Worm (Caenorhabditis elegans) whole organism, L1 larva: ENCODE measurements around the gene madf-4.

Source experiments
- C04F5.9 ChIP-seq: sonication (generic microtip); optimal IDR thresholded peaks from 2 replicates; lab custom pipeline; 2016; ENCODE audit warnings: missing genetic modification characterization, missing compliant biosample characterization
- C16A3.4 ChIP-seq: fragments of 150-350 bp; optimal IDR thresholded peaks from 2 replicates; lab custom pipeline; 2014; ENCODE audit warnings: missing biosample characterization, missing genetic modification characterization
- C34B4.2 ChIP-seq: sonication (generic microtip); optimal IDR thresholded peaks from 2 replicates; lab custom pipeline; 2017; ENCODE audit warnings: mild to moderate bottlenecking, missing genetic modification characterization, missing compliant biosample characterization
- Y116A8C.19 ChIP-seq: sonication (generic microtip); optimal IDR thresholded peaks from 2 replicates; lab custom pipeline; 2016; ENCODE audit warnings: missing compliant biosample characterization, missing genetic modification characterization, borderline replicate concordance
- alr-1 ChIP-seq: fragments of 200-800 bp; sonication (Bioruptor generic); optimal IDR thresholded peaks from 2 replicates; lab custom pipeline; 2018; ENCODE audit warnings: borderline replicate concordance, mild to moderate bottlenecking, missing genetic modification characterization, missing compliant biosample characterization
- aly-2 ChIP-seq: fragments of 150-350 bp; optimal IDR thresholded peaks from 2 replicates; lab custom pipeline; 2014; ENCODE audit warnings: missing biosample characterization, missing genetic modification characterization
- ama-1 ChIP-seq: fragments of 150-350 bp; optimal IDR thresholded peaks from 2 replicates; lab custom pipeline; 2014
- blmp-1 ChIP-seq: fragments of 150-350 bp; optimal IDR thresholded peaks from 2 replicates; lab custom pipeline; 2014; ENCODE audit warnings: missing biosample characterization, missing genetic modification characterization
- ceh-63 ChIP-seq: fragments of 200-800 bp; sonication (Bioruptor generic); optimal IDR thresholded peaks from 2 replicates; lab custom pipeline; 2018; ENCODE audit warnings: mild to moderate bottlenecking, missing genetic modification characterization, missing compliant biosample characterization
- ceh-82 ChIP-seq, 3 experiments: fragments of 150-350 bp in 1 of 3; sonication (generic microtip) in 2 of 3; optimal IDR thresholded peaks; 2 replicates each; lab custom pipeline; 2014 to 2017; ENCODE audit warnings: missing biosample characterization in 3 of 3, missing genetic modification characterization in 3 of 3
- ceh-88 ChIP-seq: fragments of 200-800 bp; sonication (Bioruptor generic); IDR thresholded peaks from 2 replicates; pipeline ENCODE4 v1.3.6; 2022; ENCODE audit warnings: missing genetic modification characterization, missing compliant biosample characterization
- ceh-90 ChIP-seq: sonication (generic microtip); optimal IDR thresholded peaks from 2 replicates; lab custom pipeline; 2016; ENCODE audit warnings: missing genetic modification characterization, missing compliant biosample characterization
- dpl-1 ChIP-seq, 3 experiments: fragments of 150-350 bp in 2 of 3; sonication (generic microtip) in 1 of 3; optimal IDR thresholded peaks; 2 replicates each; lab custom pipeline; 2014 to 2017; ENCODE audit warnings: missing biosample characterization in 3 of 3, missing genetic modification characterization in 3 of 3, missing genetic modification reagents in 3 of 3
- dsc-1 ChIP-seq: sonication (generic microtip); optimal IDR thresholded peaks from 2 replicates; lab custom pipeline; 2016; ENCODE audit warnings: mild to moderate bottlenecking, missing genetic modification characterization, missing compliant biosample characterization
- egl-27 ChIP-seq, 2 experiments: fragments of 150-350 bp in 1 of 2; sonication (generic microtip); optimal IDR thresholded peaks; 3 replicates each; lab custom pipeline; 2017 to 2018; ENCODE audit warnings: missing biosample characterization in 2 of 2, missing genetic modification characterization in 2 of 2, missing genetic modification reagents in 2 of 2
- fkh-10 ChIP-seq: sonication (generic microtip); optimal IDR thresholded peaks from 2 replicates; lab custom pipeline; 2017; ENCODE audit warnings: missing biosample characterization, missing genetic modification reagents, missing genetic modification characterization
- fkh-8 ChIP-seq: sonication (generic microtip); optimal IDR thresholded peaks from 2 replicates; lab custom pipeline; 2016; ENCODE audit warnings: mild to moderate bottlenecking, missing genetic modification characterization, missing compliant biosample characterization
- fos-1 ChIP-seq: fragments of 150-350 bp; optimal IDR thresholded peaks from 2 replicates; lab custom pipeline; 2014; ENCODE audit warnings: missing biosample characterization, missing genetic modification characterization
- grh-1 ChIP-seq: fragments of 200-800 bp; sonication (Bioruptor generic); IDR thresholded peaks from 2 replicates; pipeline ENCODE4 v1.3.6; 2022; ENCODE audit warnings: missing genetic modification reagents, missing genetic modification characterization, missing compliant biosample characterization
- hlh-4 ChIP-seq: sonication (generic microtip); optimal IDR thresholded peaks from 2 replicates; lab custom pipeline; 2016; ENCODE audit warnings: mild to moderate bottlenecking, missing genetic modification characterization, missing compliant biosample characterization
- irx-1 ChIP-seq: sonication (generic microtip); optimal IDR thresholded peaks from 2 replicates; lab custom pipeline; 2016; ENCODE audit warnings: missing genetic modification characterization, missing compliant biosample characterization
- jun-1 ChIP-seq: fragments of 150-350 bp; optimal IDR thresholded peaks from 2 replicates; lab custom pipeline; 2014; ENCODE audit warnings: missing biosample characterization, missing genetic modification reagents, missing genetic modification characterization
- lin-13 ChIP-seq: fragments of 150-350 bp; optimal IDR thresholded peaks from 2 replicates; lab custom pipeline; 2014; ENCODE audit warnings: missing biosample characterization, missing genetic modification reagents, missing genetic modification characterization
- lin-14 ChIP-seq: fragments of 200-800 bp; sonication (Bioruptor generic); optimal IDR thresholded peaks from 2 replicates; lab custom pipeline; 2018; ENCODE audit warnings: mild to moderate bottlenecking, missing genetic modification characterization, moderate library complexity, missing compliant biosample characterization
- lin-15B ChIP-seq: fragments of 150-350 bp; sonication (generic microtip); optimal IDR thresholded peaks from 3 replicates; lab custom pipeline; 2014; ENCODE audit warnings: missing biosample characterization, missing genetic modification characterization
- lin-35 ChIP-seq, 2 experiments: fragments of 150-350 bp; optimal IDR thresholded peaks; 2 replicates each; lab custom pipeline; 2014; ENCODE audit warnings: missing biosample characterization in 2 of 2, missing genetic modification characterization in 2 of 2, missing genetic modification reagents in 2 of 2
- lin-39 ChIP-seq: fragments of 150-350 bp; optimal IDR thresholded peaks from 2 replicates; lab custom pipeline; 2014; ENCODE audit warnings: missing biosample characterization, missing genetic modification reagents, missing genetic modification characterization
- lir-3 ChIP-seq: sonication (generic microtip); optimal IDR thresholded peaks from 2 replicates; lab custom pipeline; 2016; ENCODE audit warnings: mild to moderate bottlenecking, missing genetic modification characterization, moderate library complexity, missing compliant biosample characterization; ENCODE audit not compliant: poor library complexity
- mab-9 ChIP-seq: fragments of 200-800 bp; sonication (Bioruptor generic); IDR thresholded peaks from 2 replicates; pipeline ENCODE4 v1.3.6; 2022; ENCODE audit warnings: missing genetic modification reagents, missing genetic modification characterization, missing compliant biosample characterization
- mdl-1 ChIP-seq, 2 experiments: fragments of 150-350 bp; optimal IDR thresholded peaks; 2 replicates each; lab custom pipeline; 2014 to 2017; ENCODE audit warnings: missing biosample characterization in 2 of 2, missing genetic modification characterization in 2 of 2, inconsistent platforms in 1 of 2
- mef-2 ChIP-seq: fragments of 150-350 bp; optimal IDR thresholded peaks from 2 replicates; lab custom pipeline; 2014; ENCODE audit warnings: missing biosample characterization, missing genetic modification characterization
- nhr-20 ChIP-seq: sonication (generic microtip); optimal IDR thresholded peaks from 2 replicates; lab custom pipeline; 2016; ENCODE audit warnings: mild to moderate bottlenecking, missing genetic modification characterization, missing compliant biosample characterization
- nhr-237 ChIP-seq: fragments of 150-350 bp; optimal IDR thresholded peaks from 2 replicates; lab custom pipeline; 2014; ENCODE audit warnings: missing biosample characterization, missing genetic modification characterization
- nhr-47 ChIP-seq: sonication (generic microtip); optimal IDR thresholded peaks from 2 replicates; lab custom pipeline; 2016; ENCODE audit warnings: mild to moderate bottlenecking, missing genetic modification characterization, moderate library complexity, missing compliant biosample characterization
- nhr-71 ChIP-seq: sonication (generic microtip); optimal IDR thresholded peaks from 2 replicates; lab custom pipeline; 2016; ENCODE audit warnings: mild to moderate bottlenecking, missing genetic modification characterization, moderate library complexity, missing compliant biosample characterization
- nhr-77 ChIP-seq: fragments of 150-350 bp; optimal IDR thresholded peaks from 2 replicates; lab custom pipeline; 2014; ENCODE audit warnings: missing biosample characterization, missing genetic modification characterization
- nhr-85 ChIP-seq: sonication (generic microtip); peaks from one replicate; lab custom pipeline; 2016; ENCODE audit warnings: missing genetic modification characterization, inconsistent platforms, missing compliant biosample characterization
- nhr-90 ChIP-seq: sonication (generic microtip); optimal IDR thresholded peaks from 2 replicates; lab custom pipeline; 2016; ENCODE audit warnings: mild to moderate bottlenecking, missing genetic modification characterization, missing compliant biosample characterization; ENCODE audit not compliant: poor library complexity
- pax-3 ChIP-seq: fragments of 200-800 bp; sonication (Bioruptor generic); optimal IDR thresholded peaks from 2 replicates; lab custom pipeline; 2018; ENCODE audit warnings: mild to moderate bottlenecking, missing genetic modification characterization, moderate library complexity, missing compliant biosample characterization
- pqm-1 ChIP-seq: sonication (generic microtip); optimal IDR thresholded peaks from 3 replicates; lab custom pipeline; 2017; ENCODE audit warnings: missing biosample characterization, missing genetic modification characterization
- rnt-1 ChIP-seq: sonication (generic microtip); optimal IDR thresholded peaks from 2 replicates; lab custom pipeline; 2016; ENCODE audit warnings: mild to moderate bottlenecking, missing genetic modification characterization, moderate library complexity, missing compliant biosample characterization
- snpc-4 ChIP-seq: fragments of 150-350 bp; optimal IDR thresholded peaks from 2 replicates; lab custom pipeline; 2014; ENCODE audit warnings: missing biosample characterization, missing genetic modification characterization
- snu-23 ChIP-seq: sonication (generic microtip); optimal IDR thresholded peaks from 2 replicates; lab custom pipeline; 2016; ENCODE audit warnings: missing genetic modification characterization, missing compliant biosample characterization
- sox-4 ChIP-seq: sonication (generic microtip); optimal IDR thresholded peaks from 2 replicates; lab custom pipeline; 2016; ENCODE audit warnings: missing genetic modification characterization, missing compliant biosample characterization
- sptf-1 ChIP-seq: fragments of 150-350 bp; optimal IDR thresholded peaks from 2 replicates; lab custom pipeline; 2014; ENCODE audit warnings: missing biosample characterization, missing genetic modification characterization
- unc-62 ChIP-seq: fragments of 150-350 bp; optimal IDR thresholded peaks from 2 replicates; lab custom pipeline; 2014; ENCODE audit warnings: missing biosample characterization, missing genetic modification reagents, missing genetic modification characterization
- unc-86 ChIP-seq: sonication (generic microtip); optimal IDR thresholded peaks from 2 replicates; lab custom pipeline; 2016; ENCODE audit warnings: missing genetic modification characterization, missing compliant biosample characterization
- xbp-1 ChIP-seq: sonication (generic microtip); optimal IDR thresholded peaks from 2 replicates; lab custom pipeline; 2016; ENCODE audit warnings: missing genetic modification characterization, missing compliant biosample characterization
- ztf-4 ChIP-seq: fragments of 150-350 bp; optimal IDR thresholded peaks from 2 replicates; lab custom pipeline; 2014; ENCODE audit warnings: missing biosample characterization, missing genetic modification characterization

Gene madf-4

ce11 chrV:9970119-9970518 lies 7.8 kb upstream of the madf-4 start (continued):
- no peak for TF ChIP-seq ceh-90 (tag; lab: Kevin White, UChicago)
- 0 out of 2 replicates have a peak, but pooled peaks have one; percentile 44 for TF ChIP-seq ceh-88
- peak; percentile 54 for TF ChIP-seq C16A3.4 (tag; lab: Kevin White, UChicago)
- TF ChIP-seq blmp-1 (tag; lab: Kevin White, UChicago), result no peak
- TF ChIP-seq unc-62 (GFP tag; lab: Kevin White, UChicago), result no peak
- TF ChIP-seq ceh-82 (tag; optimal IDR thresholded peaks at IDR 0.05; lab: Kevin White, UChicago), result peak; percentile 43 to 76 (median 72)
- TF ChIP-seq unc-86 (tag; lab: Kevin White, UChicago), result peak; percentile 55
- TF ChIP-seq irx-1, result peak; percentile 2
- 0 out of 2 replicates have a peak, but pooled peaks have one; percentile 33 for TF ChIP-seq mab-9 (GFP tag; lab: Robert Waterston, UW)
- peak; percentile 15 for TF ChIP-seq fos-1 (tag; lab: Kevin White, UChicago)
- peak; percentile 4 for TF ChIP-seq jun-1 (tag; lab: Kevin White, UChicago)
- peak; percentile 10 for TF ChIP-seq snpc-4 (tag; lab: Kevin White, UChicago)
- no peak for TF ChIP-seq Y116A8C.19 (tag; lab: Kevin White, UChicago)
- TF ChIP-seq lin-39 (tag; lab: Kevin White, UChicago), result no peak
- TF ChIP-seq xbp-1, result peak; percentile 54
- TF ChIP-seq dsc-1 (tag; lab: Kevin White, UChicago), result peak; percentile 63
- TF ChIP-seq sptf-1, result no peak
- TF ChIP-seq lin-15B (tag; lab: Kevin White, UChicago), result peak; percentile 36
- TF ChIP-seq egl-27 (tag; optimal IDR thresholded peaks at IDR 0.05; lab: Kevin White, UChicago), result no peak
- TF ChIP-seq grh-1 (GFP tag; lab: Robert Waterston, UW), result peak; percentile 31; the same call in 1 of the 2 replicates
- peak; percentile 47 for TF ChIP-seq pax-3 (tag; lab: Kevin White, UChicago)
- peak; percentile 69 for TF ChIP-seq nhr-47 (tag; lab: Kevin White, UChicago)
- no peak for TF ChIP-seq fkh-10
- TF ChIP-seq ztf-4 (tag; lab: Kevin White, UChicago), result no peak
- no peak for TF ChIP-seq sox-4
- TF ChIP-seq nhr-237 (tag; lab: Kevin White, UChicago), result no peak
- peak; percentile 76 for TF ChIP-seq rnt-1 (tag; lab: Kevin White, UChicago)
- TF ChIP-seq C34B4.2, result no peak
- TF ChIP-seq pqm-1 (tag; lab: Kevin White, UChicago), result no peak
- TF ChIP-seq lin-13, result no peak
- TF ChIP-seq mdl-1 (tag; optimal IDR thresholded peaks at IDR 0.05; lab: Kevin White, UChicago), result peak in 1 of 2 experiments; percentile 35
- TF ChIP-seq nhr-20, result peak; percentile 72
- TF ChIP-seq nhr-77 (tag; lab: Kevin White, UChicago), result peak; percentile 65
- no peak for TF ChIP-seq mef-2 (tag; lab: Kevin White, UChicago)
- TF ChIP-seq hlh-4 (tag; lab: Kevin White, UChicago), result no peak
- TF ChIP-seq nhr-71 (tag; lab: Kevin White, UChicago), result peak; percentile 75
- TF ChIP-seq ama-1 (lab: Kevin White, UChicago), result no peak
- no peak for TF ChIP-seq nhr-85 (tag; lab: Kevin White, UChicago)
- peak; percentile 81 for TF ChIP-seq snu-23 (GFP tag; lab: Kevin White, UChicago)
- TF ChIP-seq lin-14 (GFP tag; lab: Kevin White, UChicago), result peak; percentile 76
- TF ChIP-seq alr-1, result no peak
- peak; percentile 22 for TF ChIP-seq C04F5.9
- TF ChIP-seq ceh-63 (GFP tag; lab: Kevin White, UChicago), result peak; percentile 24
- TF ChIP-seq, all 84 proteins: peak for 40

- TF ChIP-seq lin-14 (GFP tag; lab: Kevin White, UChicago), result peak; percentile 21
- no peak for TF ChIP-seq ama-1 (lab: Kevin White, UChicago)
- no peak for TF ChIP-seq lin-35 (GFP tag; optimal IDR thresholded peaks at IDR 0.05; lab: Kevin White, UChicago)
- peak; percentile 33 for TF ChIP-seq fkh-8 (tag; lab: Kevin White, UChicago)
- TF ChIP-seq mdl-1 (tag; optimal IDR thresholded peaks at IDR 0.05; lab: Kevin White, UChicago), result no peak
- TF ChIP-seq dpl-1 (GFP tag; optimal IDR thresholded peaks at IDR 0.05; lab: Kevin White, UChicago), result no peak
- no peak for TF ChIP-seq pax-3 (tag; lab: Kevin White, UChicago)
- no peak for TF ChIP-seq nhr-20
- no peak for TF ChIP-seq pqm-1 (tag; lab: Kevin White, UChicago)
- TF ChIP-seq lir-3 (tag; lab: Kevin White, UChicago), result no peak
- TF ChIP-seq aly-2 (tag; lab: Kevin White, UChicago), result no peak
- TF ChIP-seq hlh-4 (tag; lab: Kevin White, UChicago), result no peak
- no peak for TF ChIP-seq C04F5.9
- no peak for TF ChIP-seq nhr-90
These were observed 3.6 kb upstream of the madf-4 start for ce11 chrV:9965891-9966290.
